Fruit fly (Drosophila melanogaster) whole organism, wandering third instar larva: ENCODE measurements around the gene CG31099.

ENCODE experiments used
- Abd-B ChIP-seq: fragments of >200 bp; optimal IDR thresholded peaks from 2 replicates; lab custom pipeline; 2017; ENCODE audit warnings: missing biosample characterization, missing genetic modification characterization
- CG32264 ChIP-seq: fragments of 200-800 bp; sonication (Bioruptor generic); optimal IDR thresholded peaks from 2 replicates; lab custom pipeline; 2016; ENCODE audit warnings: missing biosample characterization, missing genetic modification characterization
- CG9705 ChIP-seq: fragments of 200-800 bp; sonication (Bioruptor generic); optimal IDR thresholded peaks from 2 replicates; lab custom pipeline; 2018; ENCODE audit warnings: missing biosample characterization, mild to moderate bottlenecking, missing genetic modification characterization
- Dif ChIP-seq: fragments of 200-275, 200-300 bp; sonication (Bioruptor generic); optimal IDR thresholded peaks from 2 replicates; lab custom pipeline; 2018; ENCODE audit warnings: missing biosample characterization, missing genetic modification characterization; ENCODE audit not compliant: partially characterized antibody
- GATAd ChIP-seq: sonication (Bioruptor generic); optimal IDR thresholded peaks from 2 replicates; lab custom pipeline; 2016; ENCODE audit warnings: missing biosample characterization, missing genetic modification characterization
- HLH106 ChIP-seq: fragments of 200-800 bp; optimal IDR thresholded peaks from 3 replicates; lab custom pipeline; 2019; ENCODE audit warnings: missing biosample characterization, mild to moderate bottlenecking, missing genetic modification characterization, moderate library complexity
- Hr78 ChIP-seq: fragments of >200 bp; optimal IDR thresholded peaks from 2 replicates; lab custom pipeline; 2017; ENCODE audit warnings: missing biosample characterization, missing genetic modification characterization
- Jra ChIP-seq: sonication (Bioruptor generic); optimal IDR thresholded peaks from 2 replicates; lab custom pipeline; 2016; ENCODE audit warnings: missing biosample characterization, missing genetic modification characterization
- Mio ChIP-seq: sonication (Bioruptor generic); optimal IDR thresholded peaks from 2 replicates; lab custom pipeline; 2016; ENCODE audit warnings: missing biosample characterization, missing genetic modification characterization
- Myc ChIP-seq: fragments of >200 bp; optimal IDR thresholded peaks from 2 replicates; lab custom pipeline; 2017
- N ChIP-seq: fragments of >200 bp; optimal IDR thresholded peaks from 2 replicates; lab custom pipeline; 2018; ENCODE audit warnings: missing biosample characterization, missing external identifiers, missing genetic modification characterization
- OdsH ChIP-seq: fragments of 200-800 bp; sonication (Bioruptor generic); optimal IDR thresholded peaks from 2 replicates; lab custom pipeline; 2016; ENCODE audit warnings: missing biosample characterization, mild to moderate bottlenecking, missing genetic modification characterization
- Rel ChIP-seq, 2 experiments: fragments of 200-800 bp; sonication (Bioruptor generic) in 1 of 2; optimal IDR thresholded peaks; 2 replicates in 1 of 2; 3 replicates in 1 of 2; lab custom pipeline; 2016 to 2019; ENCODE audit warnings: mild to moderate bottlenecking in 2 of 2, missing biosample characterization in 2 of 2, missing genetic modification characterization in 2 of 2, moderate library complexity in 1 of 2
- Sp1 ChIP-seq: fragments of 200-800 bp; sonication (Bioruptor generic); optimal IDR thresholded peaks from 3 replicates; lab custom pipeline; 2019; ENCODE audit warnings: missing biosample characterization, mild to moderate bottlenecking, missing genetic modification characterization, moderate library complexity
- br ChIP-seq: fragments of 200-800 bp; sonication (Bioruptor generic); optimal IDR thresholded peaks from 2 replicates; lab custom pipeline; 2016; ENCODE audit warnings: missing biosample characterization, missing genetic modification characterization
- dl ChIP-seq, 2 experiments: fragments of 175-275, 200-275 bp in 1 of 2; fragments of 200-275 bp in 1 of 2; sonication (Bioruptor generic); optimal IDR thresholded peaks; lab custom pipeline; 2018; ENCODE audit warnings: mild to moderate bottlenecking in 2 of 2, missing biosample characterization in 2 of 2, missing genetic modification characterization in 2 of 2, moderate library complexity in 2 of 2; ENCODE audit not compliant: partially characterized antibody in 2 of 2, insufficient read depth in 1 of 2
- dmrt93B ChIP-seq: fragments of 200-800 bp; sonication (Bioruptor generic); optimal IDR thresholded peaks from 2 replicates; lab custom pipeline; 2018; ENCODE audit warnings: missing biosample characterization, mild to moderate bottlenecking, missing genetic modification characterization
- dsf ChIP-seq: sonication (Bioruptor generic); optimal IDR thresholded peaks from 2 replicates; lab custom pipeline; 2016; ENCODE audit warnings: missing biosample characterization, missing genetic modification characterization, borderline replicate concordance
- ey ChIP-seq: fragments of 200-800 bp; sonication (Bioruptor generic); optimal IDR thresholded peaks from 2 replicates; lab custom pipeline; 2016; ENCODE audit warnings: missing biosample characterization, missing genetic modification characterization
- foxo ChIP-seq, 2 experiments: fragments of 200-800 bp; sonication (Bioruptor generic); optimal IDR thresholded peaks; 2 replicates in 1 of 2; 3 replicates in 1 of 2; lab custom pipeline; 2016 to 2017; ENCODE audit warnings: missing biosample characterization in 2 of 2, missing genetic modification characterization in 2 of 2
- fru ChIP-seq: fragments of 200-800 bp; sonication (Bioruptor generic); optimal IDR thresholded peaks from 3 replicates; lab custom pipeline; 2016; ENCODE audit warnings: missing biosample characterization, mild to moderate bottlenecking, missing genetic modification characterization
- h ChIP-seq: fragments of 200-800 bp; sonication (Bioruptor generic); optimal IDR thresholded peaks from 3 replicates; lab custom pipeline; 2016; ENCODE audit warnings: missing biosample characterization, mild to moderate bottlenecking, missing genetic modification characterization
- pan ChIP-seq: fragments of >200 bp; optimal IDR thresholded peaks from 2 replicates; lab custom pipeline; 2017
- psq ChIP-seq: fragments of 200-800 bp; sonication (Bioruptor generic); optimal IDR thresholded peaks from 3 replicates; lab custom pipeline; 2017; ENCODE audit warnings: missing biosample characterization, mild to moderate bottlenecking, missing genetic modification characterization, moderate library complexity
- rgr ChIP-seq: fragments of 200-800 bp; sonication (Bioruptor generic); optimal IDR thresholded peaks from 3 replicates; lab custom pipeline; 2016; ENCODE audit warnings: missing biosample characterization, mild to moderate bottlenecking, missing genetic modification characterization
- sv ChIP-seq: fragments of 200-800 bp; sonication (Bioruptor generic); optimal IDR thresholded peaks from 3 replicates; lab custom pipeline; 2016; ENCODE audit warnings: missing biosample characterization, missing genetic modification characterization
- tai ChIP-seq: sonication (Bioruptor generic); optimal IDR thresholded peaks from 2 replicates; lab custom pipeline; 2016; ENCODE audit warnings: missing biosample characterization, missing genetic modification characterization
- woc ChIP-seq: sonication (Bioruptor generic); optimal IDR thresholded peaks from 2 replicates; lab custom pipeline; 2016; ENCODE audit warnings: missing biosample characterization, mild to moderate bottlenecking, missing genetic modification characterization

The CG31099 gene

dm6 chr3R:25265589-25266201, 45.0 kb downstream of the CG31099 start, which contains the start of the genes GlnRS and RIOK2:
TSS of gene GlnRS (minus strand) at chr3R:25265721.
TSS of gene RIOK2 (plus strand) at chr3R:25265844.
- TF ChIP-seq Myc (lab: Kevin White, UChicago): peak; percentile 75
- TF ChIP-seq Abd-B: peak; percentile 59
- no peak for TF ChIP-seq h (GFP tag; lab: Kevin White, UChicago)
- TF ChIP-seq Sp1: peak; percentile 13
- TF ChIP-seq dsf (GFP tag; lab: Kevin White, UChicago): no peak
- no peak for TF ChIP-seq Rel (GFP tag; optimal IDR thresholded peaks at IDR 0.05; lab: Kevin White, UChicago)
- peak; percentile 54 for TF ChIP-seq Rel (tag; optimal IDR thresholded peaks at IDR 0.05; lab: Kevin White, UChicago)
- peak; percentile 100 for TF ChIP-seq N (GFP tag; lab: Kevin White, UChicago)
- peak; percentile 79 for TF ChIP-seq Hr78

dm6 chr3R:25262322-25262761, 48.4 kb downstream of the CG31099 start, which contains the start of the genes Kdsr and CG11858:
TSS of gene Kdsr (minus strand) at chr3R:25262498.
TSS of gene CG11858 (plus strand) at chr3R:25262741.
- TF ChIP-seq Myc (lab: Kevin White, UChicago) (peak; percentile 99), Abd-B (no peak), HLH106 (tag; lab: Kevin White, UChicago) (peak; percentile 72), Mio (GFP tag; lab: Kevin White, UChicago) (no peak), CG32264 (GFP tag; lab: Kevin White, UChicago) (peak; percentile 36), h (GFP tag; lab: Kevin White, UChicago) (peak; percentile 83), psq (GFP tag; lab: Kevin White, UChicago) (peak; percentile 52), fru (peak; percentile 75), Sp1 (peak; percentile 74), pan (no peak), ey (GFP tag; lab: Kevin White, UChicago) (peak; percentile 75), rgr (GFP tag; lab: Kevin White, UChicago) (peak; percentile 71), GATAd (GFP tag; lab: Kevin White, UChicago) (peak; percentile 57), OdsH (GFP tag; lab: Kevin White, UChicago) (peak; percentile 55), dl (GFP tag; optimal IDR thresholded peaks at IDR 0.05; lab: Kevin White, UChicago; ENCODE audit: insufficient read depth in 1 of 2, partially characterized antibody in 2 of 2) (no peak), foxo (GFP tag; optimal IDR thresholded peaks at IDR 0.05; lab: Kevin White, UChicago) (peak; percentile 25 to 79), Jra (GFP tag; lab: Kevin White, UChicago) (peak; percentile 62), sv (GFP tag; lab: Kevin White, UChicago) (peak; percentile 67), dsf (GFP tag; lab: Kevin White, UChicago) (no peak), br (GFP tag; lab: Kevin White, UChicago) (peak; percentile 72), dmrt93B (GFP tag; lab: Kevin White, UChicago) (no peak), woc (GFP tag; lab: Kevin White, UChicago) (peak; percentile 93), tai (GFP tag; lab: Kevin White, UChicago) (no peak), N (GFP tag; lab: Kevin White, UChicago) (no peak), Rel (GFP tag; optimal IDR thresholded peaks at IDR 0.05; lab: Kevin White, UChicago) (no peak), Rel (tag; optimal IDR thresholded peaks at IDR 0.05; lab: Kevin White, UChicago) (peak; percentile 53), CG9705 (peak; percentile 72)

- no peak for TF ChIP-seq Sp1
- no peak for TF ChIP-seq ey (GFP tag; lab: Kevin White, UChicago)
- no peak for TF ChIP-seq Dif (GFP tag; lab: Kevin White, UChicago)
- no peak for TF ChIP-seq Mio (GFP tag; lab: Kevin White, UChicago)
- TF ChIP-seq, all 38 proteins: peak for 0
These were observed 50.1 kb downstream of the CG31099 start for dm6 chr3R:25260670-25261069.
